Worm (Caenorhabditis elegans) whole organism, young adult: ENCODE measurements around the gene F36H9.2.

Experiments used
- F49E8.2 ChIP-seq: sonication (generic microtip); optimal IDR thresholded peaks from 3 replicates; lab custom pipeline; 2017; ENCODE audit warnings: missing genetic modification characterization, mild to moderate bottlenecking, missing compliant biosample characterization, antibody characterized with exemption, moderate library complexity; ENCODE audit not compliant: insufficient read depth
- T26A5.8 ChIP-seq: sonication (generic microtip); optimal IDR thresholded peaks from 2 replicates; lab custom pipeline; 2016; ENCODE audit warnings: missing genetic modification characterization, missing compliant biosample characterization
- Y56A3A.18 ChIP-seq: fragments of 200-800 bp; sonication (Bioruptor generic); IDR thresholded peaks from 2 replicates; pipeline ENCODE4 v1.3.6; 2022; ENCODE audit warnings: missing genetic modification reagents, missing genetic modification characterization, missing compliant biosample characterization
- cebp-2 ChIP-seq: fragments of 200-800 bp; sonication (Bioruptor generic); IDR thresholded peaks from 2 replicates; pipeline ENCODE4 v1.3.6; 2022; ENCODE audit warnings: missing genetic modification characterization, missing compliant biosample characterization
- ceh-100 ChIP-seq: fragments of 200-800 bp; sonication (Bioruptor generic); IDR thresholded peaks from 2 replicates; pipeline ENCODE4 v1.3.6; 2022; ENCODE audit warnings: missing genetic modification reagents, missing genetic modification characterization, missing compliant biosample characterization
- chd-7 ChIP-seq: sonication (generic microtip); optimal IDR thresholded peaks from 2 replicates; lab custom pipeline; 2016; ENCODE audit warnings: mild to moderate bottlenecking, missing genetic modification characterization, moderate library complexity, missing compliant biosample characterization
- dpff-1 ChIP-seq: sonication (generic microtip); optimal IDR thresholded peaks from 2 replicates; lab custom pipeline; 2017; ENCODE audit warnings: mild to moderate bottlenecking, missing genetic modification characterization, missing compliant biosample characterization
- hlh-12 ChIP-seq: sonication (generic microtip); optimal IDR thresholded peaks from 2 replicates; lab custom pipeline; 2016; ENCODE audit warnings: missing genetic modification characterization, missing compliant biosample characterization
- let-607 ChIP-seq, 2 experiments: fragments of 200-800 bp in 1 of 2; sonication (Bioruptor generic) in 1 of 2; sonication (generic microtip) in 1 of 2; optimal IDR thresholded peaks; 2 replicates each; lab custom pipeline; 2016 to 2018; ENCODE audit warnings: mild to moderate bottlenecking in 2 of 2, missing compliant biosample characterization in 2 of 2, missing genetic modification characterization in 2 of 2, moderate library complexity in 2 of 2, missing genotype in 1 of 2
- lsy-27 ChIP-seq: sonication (generic microtip); optimal IDR thresholded peaks from 2 replicates; lab custom pipeline; 2017; ENCODE audit warnings: missing genetic modification characterization, mild to moderate bottlenecking, missing compliant biosample characterization, antibody characterized with exemption, missing genotype, borderline replicate concordance; ENCODE audit not compliant: insufficient read depth
- nhr-120 ChIP-seq: fragments of 200-800 bp; sonication (Bioruptor generic); IDR thresholded peaks from 2 replicates; pipeline ENCODE4 v1.3.6; 2022; ENCODE audit warnings: missing genetic modification characterization, missing compliant biosample characterization
- nhr-27 ChIP-seq: fragments of 200-800 bp; sonication (Bioruptor generic); optimal IDR thresholded peaks from 2 replicates; lab custom pipeline; 2018; ENCODE audit warnings: mild to moderate bottlenecking, missing genetic modification characterization, moderate library complexity, missing compliant biosample characterization
- pha-4 ChIP-seq: fragments of 150-350 bp; sonication (generic microtip); optimal IDR thresholded peaks from 2 replicates; lab custom pipeline; 2014; ENCODE audit warnings: missing biosample characterization, missing genetic modification reagents, missing genetic modification characterization
- ztf-3 ChIP-seq: fragments of 200-800 bp; sonication (Bioruptor generic); optimal IDR thresholded peaks from 2 replicates; lab custom pipeline; 2018; ENCODE audit warnings: mild to moderate bottlenecking, missing genetic modification characterization, missing compliant biosample characterization

F36H9.2 gene

DNA sequence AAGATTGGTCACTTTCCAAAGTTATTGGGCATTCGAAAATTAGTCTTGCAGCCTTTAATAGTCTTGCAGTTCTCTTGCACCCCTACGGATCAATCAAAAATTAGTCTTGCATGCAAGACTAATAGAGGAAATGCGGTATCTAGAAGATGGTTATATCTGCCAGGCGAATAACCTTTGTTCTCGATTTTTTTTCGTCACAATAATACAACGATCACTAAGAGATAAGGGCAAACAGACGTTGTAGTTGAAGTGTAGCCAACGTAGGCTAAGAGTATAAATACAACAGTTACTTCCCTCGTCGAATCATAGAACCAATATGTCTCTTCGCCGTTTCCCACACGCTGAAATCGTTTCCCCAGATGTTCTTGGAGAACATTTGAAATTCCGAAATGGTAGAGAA lies 53.5 kb downstream of the F36H9.2 start, which contains the start of gene T10B5.8:
TSS of gene T10B5.8 (plus strand) at position 301 of the 400 bp plus-strand sequence.
- TF ChIP-seq F49E8.2 (tag; lab: Kevin White, UChicago): no peak
- TF ChIP-seq cebp-2 (GFP tag; lab: Robert Waterston, UW): no peak
- no peak for TF ChIP-seq lsy-27 (tag; lab: Kevin White, UChicago)
- TF ChIP-seq pha-4 (tag; lab: Kevin White, UChicago): no peak
- no peak for TF ChIP-seq ztf-3 (GFP tag; lab: Kevin White, UChicago)
- no peak for TF ChIP-seq chd-7 (tag; lab: Kevin White, UChicago)
- TF ChIP-seq ceh-100 (GFP tag; lab: Robert Waterston, UW): no peak
- TF ChIP-seq Y56A3A.18: no peak
- TF ChIP-seq nhr-120: no peak
- no peak for TF ChIP-seq nhr-27 (tag; lab: Kevin White, UChicago)
- no peak for TF ChIP-seq dpff-1 (tag; lab: Kevin White, UChicago)
- TF ChIP-seq hlh-12: no peak
- TF ChIP-seq T26A5.8: no peak
- no peak for TF ChIP-seq let-607 (tag; optimal IDR thresholded peaks at IDR 0.05; lab: Kevin White, UChicago)
